Worm (Caenorhabditis elegans) whole organism, young adult: ENCODE data around the gene scd-1.

Source experiments
- B0261.1 ChIP-seq: sonication (generic microtip); optimal IDR thresholded peaks from 2 replicates; lab custom pipeline; 2016; ENCODE audit warnings: mild to moderate bottlenecking, missing genetic modification characterization, moderate library complexity, missing compliant biosample characterization
- B0336.3 ChIP-seq: fragments of 200-800 bp; sonication (Bioruptor generic); IDR thresholded peaks from 2 replicates; pipeline ENCODE4 v1.3.6; 2022; ENCODE audit warnings: missing genetic modification characterization, missing compliant biosample characterization
- F10E7.11 ChIP-seq: sonication (generic microtip); optimal IDR thresholded peaks from 2 replicates; lab custom pipeline; 2017; ENCODE audit warnings: mild to moderate bottlenecking, missing genetic modification characterization, moderate library complexity, missing compliant biosample characterization
- F22D6.2 ChIP-seq: sonication (generic microtip); optimal IDR thresholded peaks from 2 replicates; lab custom pipeline; 2016; ENCODE audit warnings: mild to moderate bottlenecking, missing genetic modification characterization, missing compliant biosample characterization
- F23B12.7 ChIP-seq: sonication (generic microtip); optimal IDR thresholded peaks from 2 replicates; lab custom pipeline; 2017; ENCODE audit warnings: missing genetic modification characterization, mild to moderate bottlenecking, missing compliant biosample characterization, antibody characterized with exemption, moderate library complexity; ENCODE audit not compliant: insufficient read depth
- F39B2.1 ChIP-seq: fragments of 200-800 bp; sonication (Bioruptor generic); IDR thresholded peaks from 2 replicates; pipeline ENCODE4 v1.3.6; 2022; ENCODE audit warnings: missing genetic modification reagents, missing genetic modification characterization, missing compliant biosample characterization
- F49E8.2 ChIP-seq: sonication (generic microtip); optimal IDR thresholded peaks from 3 replicates; lab custom pipeline; 2017; ENCODE audit warnings: missing genetic modification characterization, mild to moderate bottlenecking, missing compliant biosample characterization, antibody characterized with exemption, moderate library complexity; ENCODE audit not compliant: insufficient read depth
- F52B5.7 ChIP-seq: sonication (generic microtip); optimal IDR thresholded peaks from 2 replicates; lab custom pipeline; 2016; ENCODE audit warnings: mild to moderate bottlenecking, missing genetic modification characterization, missing compliant biosample characterization
- K11D2.4 ChIP-seq: fragments of 200-800 bp; sonication (Bioruptor generic); IDR thresholded peaks from 2 replicates; pipeline ENCODE4 v1.3.6; 2022; ENCODE audit warnings: missing genetic modification reagents, missing genetic modification characterization, missing compliant biosample characterization
- T07F8.4 ChIP-seq: sonication (generic microtip); optimal IDR thresholded peaks from 2 replicates; lab custom pipeline; 2016; ENCODE audit warnings: mild to moderate bottlenecking, missing genetic modification characterization, moderate library complexity, missing compliant biosample characterization
- T26A5.8 ChIP-seq: sonication (generic microtip); optimal IDR thresholded peaks from 2 replicates; lab custom pipeline; 2016; ENCODE audit warnings: missing genetic modification characterization, missing compliant biosample characterization
- Y56A3A.18 ChIP-seq: fragments of 200-800 bp; sonication (Bioruptor generic); IDR thresholded peaks from 2 replicates; pipeline ENCODE4 v1.3.6; 2022; ENCODE audit warnings: missing genetic modification reagents, missing genetic modification characterization, missing compliant biosample characterization
- atf-7 ChIP-seq: sonication (generic microtip); optimal IDR thresholded peaks from 2 replicates; lab custom pipeline; 2017; ENCODE audit warnings: mild to moderate bottlenecking, missing genetic modification characterization, missing compliant biosample characterization
- athp-1 ChIP-seq: sonication (generic microtip); optimal IDR thresholded peaks from 2 replicates; lab custom pipeline; 2017; ENCODE audit warnings: mild to moderate bottlenecking, missing genetic modification characterization, missing compliant biosample characterization
- bed-2 ChIP-seq: fragments of 200-800 bp; sonication (Bioruptor generic); IDR thresholded peaks from 2 replicates; pipeline ENCODE4 v1.3.6; 2022; ENCODE audit warnings: missing genetic modification reagents, missing genetic modification characterization, missing compliant biosample characterization
- cebp-1 ChIP-seq, 2 experiments: fragments of 200-800 bp in 1 of 2; sonication (Bioruptor generic) in 1 of 2; sonication (generic microtip) in 1 of 2; IDR thresholded peaks in 1 of 2; optimal IDR thresholded peaks in 1 of 2; 2 replicates each; pipeline versions ENCODE4 v1.3.6 to Lab custom; 2017 to 2022; ENCODE audit warnings: missing compliant biosample characterization in 2 of 2, missing genetic modification characterization in 2 of 2, mild to moderate bottlenecking in 1 of 2, missing genetic modification reagents in 1 of 2, moderate library complexity in 1 of 2
- cebp-2 ChIP-seq: fragments of 200-800 bp; sonication (Bioruptor generic); IDR thresholded peaks from 2 replicates; pipeline ENCODE4 v1.3.6; 2022; ENCODE audit warnings: missing genetic modification characterization, missing compliant biosample characterization
- ceh-58 ChIP-seq: fragments of 200-800 bp; sonication (Bioruptor generic); IDR thresholded peaks from 2 replicates; pipeline ENCODE4 v1.3.6; 2022; ENCODE audit warnings: missing genetic modification characterization, missing compliant biosample characterization
- egl-18 ChIP-seq: fragments of 200-800 bp; sonication (Bioruptor generic); IDR thresholded peaks from 2 replicates; pipeline ENCODE4 v1.3.6; 2022; ENCODE audit warnings: missing genetic modification reagents, missing genetic modification characterization, missing compliant biosample characterization
- egrh-3 ChIP-seq: fragments of 200-800 bp; sonication (Bioruptor generic); IDR thresholded peaks from 2 replicates; pipeline ENCODE4 v1.3.6; 2022; ENCODE audit warnings: missing genetic modification reagents, missing genetic modification characterization, missing compliant biosample characterization
- him-1 ChIP-seq: sonication (generic microtip); optimal IDR thresholded peaks from 2 replicates; lab custom pipeline; 2016; ENCODE audit warnings: missing genotype, missing genetic modification reagents, missing genetic modification characterization, missing compliant biosample characterization
- hrde-1 ChIP-seq: sonication (generic microtip); optimal IDR thresholded peaks from 2 replicates; lab custom pipeline; 2016; ENCODE audit warnings: missing genetic modification characterization, mild to moderate bottlenecking, missing compliant biosample characterization, moderate library complexity, missing genotype, missing genetic modification reagents, borderline replicate concordance
- hsf-1 ChIP-seq: fragments of 200-800 bp; sonication (Bioruptor generic); IDR thresholded peaks from 2 replicates; pipeline ENCODE4 v1.3.6; 2022; ENCODE audit warnings: missing genetic modification reagents, missing genetic modification characterization, missing compliant biosample characterization
- lag-1 ChIP-seq: fragments of 200-800 bp; sonication (Bioruptor generic); IDR thresholded peaks from 2 replicates; pipeline ENCODE4 v1.3.6; 2022; ENCODE audit warnings: missing genetic modification reagents, missing genetic modification characterization, missing compliant biosample characterization
- let-607 ChIP-seq, 2 experiments: fragments of 200-800 bp in 1 of 2; sonication (Bioruptor generic) in 1 of 2; sonication (generic microtip) in 1 of 2; optimal IDR thresholded peaks; 2 replicates each; lab custom pipeline; 2016 to 2018; ENCODE audit warnings: mild to moderate bottlenecking in 2 of 2, missing compliant biosample characterization in 2 of 2, missing genetic modification characterization in 2 of 2, moderate library complexity in 2 of 2, missing genotype in 1 of 2
- lin-54 ChIP-seq: fragments of 200-800 bp; sonication (Bioruptor generic); optimal IDR thresholded peaks from 2 replicates; lab custom pipeline; 2018; ENCODE audit warnings: mild to moderate bottlenecking, missing genetic modification characterization, missing compliant biosample characterization
- lir-1 ChIP-seq: fragments of 200-800 bp; sonication (Bioruptor generic); conservative IDR thresholded peaks from 2 replicates; pipeline ENCODE4 v1.3.6; 2022; ENCODE audit warnings: missing genetic modification reagents, missing genetic modification characterization, missing compliant biosample characterization
- madf-3 ChIP-seq: fragments of 200-800 bp; sonication (Bioruptor generic); IDR thresholded peaks from 2 replicates; pipeline ENCODE4 v1.3.6; 2022; ENCODE audit warnings: missing genetic modification reagents, missing genetic modification characterization, missing compliant biosample characterization
- madf-6 ChIP-seq: fragments of 200-800 bp; sonication (Bioruptor generic); IDR thresholded peaks from 2 replicates; pipeline ENCODE4 v1.3.6; 2022; ENCODE audit warnings: missing genetic modification reagents, missing genetic modification characterization, missing compliant biosample characterization
- madf-8 ChIP-seq: fragments of 200-800 bp; sonication (Bioruptor generic); conservative IDR thresholded peaks from 2 replicates; pipeline ENCODE4 v1.3.6; 2022; ENCODE audit warnings: missing genetic modification reagents, missing genetic modification characterization, missing compliant biosample characterization
- nfya-2 ChIP-seq: fragments of 200-800 bp; sonication (Bioruptor generic); IDR thresholded peaks from 2 replicates; pipeline ENCODE4 v1.3.6; 2022; ENCODE audit warnings: missing genetic modification reagents, missing genetic modification characterization, missing compliant biosample characterization
- nhr-80 ChIP-seq: sonication (generic microtip); optimal IDR thresholded peaks from 2 replicates; lab custom pipeline; 2016; ENCODE audit warnings: missing genetic modification characterization, missing compliant biosample characterization
- pha-4 ChIP-seq: fragments of 150-350 bp; sonication (generic microtip); optimal IDR thresholded peaks from 2 replicates; lab custom pipeline; 2014; ENCODE audit warnings: missing biosample characterization, missing genetic modification reagents, missing genetic modification characterization
- rec-8 ChIP-seq, 2 experiments: sonication (generic microtip); optimal IDR thresholded peaks; 2 replicates each; lab custom pipeline; 2016; ENCODE audit warnings: mild to moderate bottlenecking in 2 of 2, missing genetic modification characterization in 2 of 2, missing genetic modification reagents in 2 of 2, missing genotype in 2 of 2, missing biosample characterization in 1 of 2, missing compliant biosample characterization in 1 of 2, moderate library complexity in 1 of 2
- sdz-38 ChIP-seq: sonication (generic microtip); optimal IDR thresholded peaks from 2 replicates; lab custom pipeline; 2016; ENCODE audit warnings: missing genotype, missing genetic modification characterization, missing compliant biosample characterization
- snpc-1.1 ChIP-seq: sonication (generic microtip); optimal IDR thresholded peaks from 2 replicates; lab custom pipeline; 2017; ENCODE audit warnings: missing genetic modification characterization, mild to moderate bottlenecking, missing compliant biosample characterization, antibody characterized with exemption, moderate library complexity, missing genotype, missing genetic modification reagents; ENCODE audit not compliant: insufficient read depth
- snpc-3.4 ChIP-seq: sonication (generic microtip); optimal IDR thresholded peaks from 2 replicates; lab custom pipeline; 2017; ENCODE audit warnings: missing genetic modification characterization, mild to moderate bottlenecking, missing compliant biosample characterization, antibody characterized with exemption, moderate library complexity, missing genotype, missing genetic modification reagents
- somi-1 ChIP-seq: fragments of 200-800 bp; sonication (Bioruptor generic); optimal IDR thresholded peaks from 2 replicates; lab custom pipeline; 2018; ENCODE audit warnings: mild to moderate bottlenecking, missing genetic modification characterization, missing compliant biosample characterization
- sptf-2 ChIP-seq: fragments of 200-800 bp; sonication (Bioruptor generic); optimal IDR thresholded peaks from 2 replicates; lab custom pipeline; 2018; ENCODE audit warnings: mild to moderate bottlenecking, missing genetic modification characterization, missing compliant biosample characterization
- tbp1 ChIP-seq: fragments of 200-800 bp; sonication (Bioruptor generic); optimal IDR thresholded peaks from 2 replicates; lab custom pipeline; 2018; ENCODE audit warnings: mild to moderate bottlenecking, missing genetic modification characterization, missing compliant biosample characterization
- tbx-9 ChIP-seq: sonication (generic microtip); optimal IDR thresholded peaks from 2 replicates; lab custom pipeline; 2016; ENCODE audit warnings: borderline replicate concordance, missing genetic modification characterization, inconsistent platforms, missing compliant biosample characterization
- unc-130 ChIP-seq: sonication (generic microtip); optimal IDR thresholded peaks from 2 replicates; lab custom pipeline; 2016; ENCODE audit warnings: missing genetic modification reagents, missing genetic modification characterization, missing compliant biosample characterization
- unc-62 ChIP-seq: fragments of 150-350 bp; optimal IDR thresholded peaks from 2 replicates; lab custom pipeline; 2014; ENCODE audit warnings: missing biosample characterization, missing genetic modification reagents, missing genetic modification characterization
- ztf-25 ChIP-seq: fragments of 200-800 bp; sonication (Bioruptor generic); IDR thresholded peaks from 2 replicates; pipeline ENCODE4 v1.3.6; 2022; ENCODE audit warnings: missing genetic modification reagents, missing genetic modification characterization, missing compliant biosample characterization
- ztf-3 ChIP-seq: fragments of 200-800 bp; sonication (Bioruptor generic); optimal IDR thresholded peaks from 2 replicates; lab custom pipeline; 2018; ENCODE audit warnings: mild to moderate bottlenecking, missing genetic modification characterization, missing compliant biosample characterization
- ztf-6 ChIP-seq: fragments of 200-800 bp; sonication (Bioruptor generic); IDR thresholded peaks from 2 replicates; pipeline ENCODE4 v1.3.6; 2022; ENCODE audit warnings: missing genetic modification reagents, missing genetic modification characterization, missing compliant biosample characterization

The scd-1 gene

ce11 chrX:12480447-12480998 is 45.1 kb downstream of the scd-1 start, which contains the start of gene atf-6 (continued):
- no peak for TF ChIP-seq F49E8.2 (tag; lab: Kevin White, UChicago)
- TF ChIP-seq B0336.3 (GFP tag; lab: Robert Waterston, UW), result peak; percentile 59; the same call in 1 of the 2 replicates
- no peak for TF ChIP-seq lag-1 (GFP tag; lab: Robert Waterston, UW)
- TF ChIP-seq ztf-25, result 0 out of 2 replicates have a peak, but pooled peaks have one; percentile 44
- TF ChIP-seq tbx-9 (tag; lab: Kevin White, UChicago), result no peak
- peak; percentile 2 for TF ChIP-seq F22D6.2 (tag; lab: Kevin White, UChicago)
- TF ChIP-seq lir-1 (GFP tag; lab: Robert Waterston, UW), result no peak
- no peak for TF ChIP-seq F10E7.11 (tag; lab: Kevin White, UChicago)
- no peak for TF ChIP-seq egl-18 (GFP tag; lab: Robert Waterston, UW)
- TF ChIP-seq him-1 (tag; lab: Kevin White, UChicago), result no peak
- no peak for TF ChIP-seq nfya-2
- peak; percentile 71 for TF ChIP-seq K11D2.4
- 0 out of 2 replicates have a peak, but pooled peaks have one; percentile 40 for TF ChIP-seq bed-2 (GFP tag; lab: Robert Waterston, UW)
- TF ChIP-seq madf-6, result no peak
- TF ChIP-seq madf-8, result no peak
- TF ChIP-seq hrde-1 (tag; lab: Kevin White, UChicago), result no peak
- TF ChIP-seq tbp1, result peak; percentile 42
- TF ChIP-seq somi-1 (GFP tag; lab: Kevin White, UChicago), result no peak
- no peak for TF ChIP-seq T07F8.4 (tag; lab: Kevin White, UChicago)
- TF ChIP-seq cebp-2 (GFP tag; lab: Robert Waterston, UW), result no peak
- TF ChIP-seq ztf-3 (GFP tag; lab: Kevin White, UChicago), result no peak
- peak; percentile 98 for TF ChIP-seq egrh-3 (GFP tag; lab: Robert Waterston, UW)
- peak; percentile 45 for TF ChIP-seq atf-7 (tag; lab: Kevin White, UChicago)
- TF ChIP-seq F52B5.7 (tag; lab: Kevin White, UChicago), result no peak
- no peak for TF ChIP-seq snpc-3.4 (tag; lab: Kevin White, UChicago)
- no peak for TF ChIP-seq unc-130 (GFP tag; lab: Kevin White, UChicago)
- TF ChIP-seq lin-54, result no peak
- TF ChIP-seq F39B2.1 (GFP tag; lab: Robert Waterston, UW), result no peak
- no peak for TF ChIP-seq madf-3 (GFP tag; lab: Robert Waterston, UW)
- TF ChIP-seq sdz-38, result no peak
- no peak for TF ChIP-seq T26A5.8 (tag; lab: Kevin White, UChicago)
- TF ChIP-seq Y56A3A.18 (GFP tag; lab: Robert Waterston, UW), result no peak
- peak; percentile 97 for TF ChIP-seq nhr-80 (tag; lab: Kevin White, UChicago)
- peak; percentile 37 for TF ChIP-seq F23B12.7 (tag; lab: Kevin White, UChicago)
- TF ChIP-seq unc-62, result no peak
- no peak for TF ChIP-seq rec-8 (tag; optimal IDR thresholded peaks at IDR 0.05; lab: Kevin White, UChicago)
- TF ChIP-seq snpc-1.1, result no peak
- TF ChIP-seq ztf-6 (GFP tag; lab: Robert Waterston, UW), result peak; percentile 58; the same call in 1 of the 2 replicates
- TF ChIP-seq cebp-1 (GFP tag; IDR thresholded peaks at IDR 0.05; lab: Robert Waterston, UW), result no peak
- TF ChIP-seq cebp-1 (tag; optimal IDR thresholded peaks at IDR 0.05; lab: Kevin White, UChicago), result no peak
- no peak for TF ChIP-seq sptf-2 (GFP tag; lab: Kevin White, UChicago)
- peak; percentile 41 to 51 for TF ChIP-seq let-607 (tag; optimal IDR thresholded peaks at IDR 0.05; lab: Kevin White, UChicago)
- TF ChIP-seq ceh-58 (GFP tag; lab: Robert Waterston, UW), result no peak
- TF ChIP-seq B0261.1 (tag; lab: Kevin White, UChicago), result peak; percentile 7
- TF ChIP-seq athp-1 (tag; lab: Kevin White, UChicago), result no peak
- TF ChIP-seq pha-4 (tag; lab: Kevin White, UChicago), result no peak
- no peak for TF ChIP-seq hsf-1 (GFP tag; lab: Robert Waterston, UW)
